Worm (Caenorhabditis elegans): ENCODE measurements around the gene Y75B8A.37.

DNA sequence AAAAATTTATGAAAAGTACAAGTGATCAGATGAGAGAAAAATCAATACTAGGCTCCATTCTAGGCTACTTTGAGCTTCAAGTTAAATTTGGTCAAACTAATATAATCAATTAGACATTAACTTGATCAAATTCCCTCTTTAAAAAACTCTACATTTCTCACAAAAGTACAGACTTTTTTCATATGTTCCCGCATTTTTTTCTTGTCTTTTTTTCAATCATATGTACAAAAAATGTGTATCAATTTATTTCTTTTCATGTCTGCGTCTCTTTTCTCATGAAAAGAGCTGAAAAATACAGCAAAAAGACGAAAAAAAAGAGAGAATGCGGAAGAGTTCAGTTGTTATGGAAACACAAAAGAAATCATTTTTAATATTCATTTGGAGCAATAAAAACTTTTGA, 16.0 kb upstream of the Y75B8A.37 start:
- TF ChIP-seq nhr-28 (tag; optimal IDR thresholded peaks at IDR 0.05) (no peak), ces-1 (GFP tag; optimal IDR thresholded peaks at IDR 0.05) (no peak), snpc-4 (tag; optimal IDR thresholded peaks at IDR 0.05) (no peak), unc-62 (GFP tag; optimal IDR thresholded peaks at IDR 0.05) (no peak), ama-1 (optimal IDR thresholded peaks at IDR 0.05) (no peak), unc-86 (tag; optimal IDR thresholded peaks at IDR 0.05) (no peak), mdl-1 (tag; optimal IDR thresholded peaks at IDR 0.05) (no peak), fkh-10 (GFP tag; optimal IDR thresholded peaks at IDR 0.05) (no peak), nhr-12 (tag; optimal IDR thresholded peaks at IDR 0.05) (no peak)

All from whole organism, L1 larva.